Fruit fly (Drosophila melanogaster) Kc167 (cell line): ENCODE data around the gene CtsL4.

Source experiments
- Sin3A ChIP-seq: fragments of >200 bp; optimal IDR thresholded peaks from 2 replicates; lab custom pipeline; 2018; ENCODE audit warnings: missing external identifiers
- psq ChIP-seq: fragments of >200 bp; optimal IDR thresholded peaks from 2 replicates; lab custom pipeline; 2017; ENCODE audit warnings: missing external identifiers

dm6 chr2L:10314327-10315210 lies 41.8 kb downstream of the CtsL4 start, which contains the start of the genes Usp14 and CG4972:
- TF ChIP-seq Sin3A (lab: Kevin White, UChicago) (no peak), psq (lab: Kevin White, UChicago) (no peak)
